Fruit fly (Drosophila melanogaster): ENCODE measurements around the gene TBC1D5.

The TBC1D5 gene

dm6 chr3R:13319873-13320272 lies 48.1 kb upstream of the TBC1D5 start (continued):
- TF ChIP-seq CG6854 (GFP tag; optimal IDR thresholded peaks at IDR 0.05) (no peak), CG31441 (GFP tag; IDR thresholded peaks at IDR 0.05) (peak; percentile 42), Gsc (GFP tag; IDR thresholded peaks at IDR 0.05) (no peak), Mes4 (GFP tag; optimal IDR thresholded peaks at IDR 0.05) (peak; percentile 30), bcd (GFP tag; optimal IDR thresholded peaks at IDR 0.05) (no peak), CG3838 (GFP tag; optimal IDR thresholded peaks at IDR 0.05) (no peak), ERR (GFP tag; optimal IDR thresholded peaks at IDR 0.05) (no peak), kah (GFP tag; optimal IDR thresholded peaks at IDR 0.05) (no peak), zen (tag; optimal IDR thresholded peaks at IDR 0.05) (no peak), CG10654 (GFP tag; optimal IDR thresholded peaks at IDR 0.05) (no peak), en (GFP tag; optimal IDR thresholded peaks at IDR 0.05) (no peak), tup (GFP tag; optimal IDR thresholded peaks at IDR 0.05) (no peak), MESR4 (GFP tag; optimal IDR thresholded peaks at IDR 0.05) (no peak), CG12769 (tag; optimal IDR thresholded peaks at IDR 0.05) (no peak), CG7987 (GFP tag; optimal IDR thresholded peaks at IDR 0.05) (no peak), CG17912 (GFP tag; optimal IDR thresholded peaks at IDR 0.05) (peak; percentile 8), Dek (tag; optimal IDR thresholded peaks at IDR 0.05) (no peak), CG17361 (GFP tag; IDR thresholded peaks at IDR 0.05) (no peak), Camta (GFP tag; optimal IDR thresholded peaks at IDR 0.05) (no peak), CG1647 (GFP tag; optimal IDR thresholded peaks at IDR 0.05) (no peak), CG6689 (GFP tag; IDR thresholded peaks at IDR 0.05) (0 out of 2 replicates have a peak, but pooled peaks have one; percentile 25), zfh2 (GFP tag; optimal IDR thresholded peaks at IDR 0.05) (no peak), CG42726 (GFP tag; IDR thresholded peaks at IDR 0.05; ENCODE audit: partially characterized antibody) (no peak), wek (GFP tag; optimal IDR thresholded peaks at IDR 0.05) (no peak), ttk (GFP tag; IDR thresholded peaks at IDR 0.05) (peak; percentile 30; the same call in 1 of the 2 replicates), CG31224 (GFP tag; IDR thresholded peaks at IDR 0.05) (no peak), CG8944 (GFP tag; optimal IDR thresholded peaks at IDR 0.05) (no peak), Eip74EF (GFP tag; optimal IDR thresholded peaks at IDR 0.05) (peak in 1 of 2 experiments; percentile 23), exex (tag; optimal IDR thresholded peaks at IDR 0.05) (no peak), sens (GFP tag) (peak; percentile 84), Poxn (GFP tag; IDR thresholded peaks at IDR 0.05) (no peak), CG12155 (GFP tag; optimal IDR thresholded peaks at IDR 0.05) (no peak), hb (GFP tag; IDR thresholded peaks at IDR 0.05; ENCODE audit: partially characterized antibody) (no peak), tll (GFP tag; optimal IDR thresholded peaks at IDR 0.05) (no peak), CTCF (GFP tag; optimal IDR thresholded peaks at IDR 0.05) (peak; percentile 35), Lpt (GFP tag; optimal IDR thresholded peaks at IDR 0.05) (no peak), CG13287 (GFP tag; IDR thresholded peaks at IDR 0.05; ENCODE audit: partially characterized antibody) (no peak), amos (GFP tag; IDR thresholded peaks at IDR 0.05; ENCODE audit: partially characterized antibody) (no peak), CG3065 (GFP tag; optimal IDR thresholded peaks at IDR 0.05) (no peak), Rx (GFP tag; IDR thresholded peaks at IDR 0.05) (0 out of 2 replicates have a peak, but pooled peaks have one; percentile 5), Kr (GFP tag; optimal IDR thresholded peaks at IDR 0.05) (no peak), H15 (GFP tag; IDR thresholded peaks at IDR 0.05) (no peak), Hmr (GFP tag; optimal IDR thresholded peaks at IDR 0.05) (no peak), CG30020 (tag; optimal IDR thresholded peaks at IDR 0.05) (no peak), D19A (tag; optimal IDR thresholded peaks at IDR 0.05) (no peak), CG2678 (tag; optimal IDR thresholded peaks at IDR 0.05) (no peak), CG7928 (GFP tag; optimal IDR thresholded peaks at IDR 0.05) (no peak), Bgb (GFP tag; IDR thresholded peaks at IDR 0.05; ENCODE audit: partially characterized antibody) (no peak), Fer3 (tag; optimal IDR thresholded peaks at IDR 0.05) (peak; percentile 19), ftz-f1 (GFP tag; optimal IDR thresholded peaks at IDR 0.05) (no peak), sima (GFP tag; optimal IDR thresholded peaks at IDR 0.05) (no peak), CG9609 (GFP tag; optimal IDR thresholded peaks at IDR 0.05) (no peak)

Data from whole organism, embryonic.